Fruit fly (Drosophila melanogaster) whole organism, embryonic: ENCODE data around the gene Plap.

ENCODE experiments used
- Awh ChIP-seq: fragments of 200-800 bp; sonication (Bioruptor generic); IDR thresholded peaks from 2 replicates; pipeline ENCODE4, ENCODE4 v1.3.6; 2022; ENCODE audit warnings: missing biosample characterization, missing genetic modification characterization
- Blimp-1 ChIP-seq: fragments of 200-800 bp; sonication (Bioruptor generic); optimal IDR thresholded peaks from 3 replicates; lab custom pipeline; 2018; ENCODE audit warnings: missing biosample characterization, missing genetic modification characterization, mild to moderate bottlenecking, moderate library complexity, missing genetic modification reagents
- Bteb2 ChIP-seq: fragments of 200-800 bp; sonication (Bioruptor generic); optimal IDR thresholded peaks from 2 replicates; lab custom pipeline; 2016; ENCODE audit warnings: missing biosample characterization, missing genetic modification characterization
- CG10321 ChIP-seq: fragments of 200-800 bp; sonication (Bioruptor generic); IDR thresholded peaks from 2 replicates; pipeline ENCODE4 v1.3.6; 2022; ENCODE audit warnings: missing biosample characterization, missing genetic modification characterization
- CG10462 ChIP-seq: fragments of 200-800 bp; sonication (Bioruptor generic); optimal IDR thresholded peaks from 2 replicates; lab custom pipeline; 2016; ENCODE audit warnings: missing biosample characterization, missing genetic modification characterization
- CG10959 ChIP-seq: fragments of 200-800 bp; sonication (Bioruptor generic); IDR thresholded peaks from 2 replicates; pipeline ENCODE4 v1.3.6; 2022; ENCODE audit warnings: missing biosample characterization, missing genetic modification characterization
- CG11085 ChIP-seq: fragments of 200-800 bp; sonication (Bioruptor generic); IDR thresholded peaks from 2 replicates; pipeline ENCODE4 v1.3.6; 2022; ENCODE audit warnings: missing biosample characterization, missing genetic modification characterization
- CG11093 ChIP-seq: fragments of 200-800 bp; sonication (Bioruptor generic); IDR thresholded peaks from 3 replicates; pipeline ENCODE4 v1.3.6; 2022; ENCODE audit warnings: missing biosample characterization, missing genetic modification characterization
- CG11723 ChIP-seq: fragments of 200-800 bp; sonication (Bioruptor generic); optimal IDR thresholded peaks from 2 replicates; lab custom pipeline; 2017; ENCODE audit warnings: missing biosample characterization, mild to moderate bottlenecking, missing genetic modification characterization
- CG12155 ChIP-seq: fragments of 200-800 bp; sonication (Bioruptor generic); optimal IDR thresholded peaks from 3 replicates; lab custom pipeline; 2016; ENCODE audit warnings: missing biosample characterization, missing genetic modification characterization
- CG14014 ChIP-seq: fragments of 200-800 bp; sonication (Bioruptor generic); IDR thresholded peaks from 2 replicates; pipeline ENCODE4 v1.3.6; 2022; ENCODE audit warnings: missing biosample characterization, missing genetic modification characterization
- CG1603 ChIP-seq: fragments of 200-800 bp; sonication (Bioruptor generic); optimal IDR thresholded peaks from 2 replicates; lab custom pipeline; 2019; ENCODE audit warnings: missing biosample characterization, mild to moderate bottlenecking, missing genetic modification characterization, moderate library complexity
- CG18011 ChIP-seq: fragments of 200-800 bp; sonication (Bioruptor generic); optimal IDR thresholded peaks from 2 replicates; lab custom pipeline; 2017; ENCODE audit warnings: missing biosample characterization, missing genetic modification characterization, mild to moderate bottlenecking, moderate library complexity, missing genotype
- CG2116 ChIP-seq: fragments of 200-800 bp; sonication (Bioruptor generic); optimal IDR thresholded peaks from 3 replicates; lab custom pipeline; 2018; ENCODE audit warnings: missing biosample characterization, mild to moderate bottlenecking, missing genetic modification characterization
- CG2199 ChIP-seq: fragments of 200-800 bp; sonication (Bioruptor generic); IDR thresholded peaks from 3 replicates; pipeline ENCODE4 v1.3.6; 2022; ENCODE audit warnings: missing biosample characterization, missing genetic modification characterization
- CG31388 ChIP-seq: fragments of 200-800 bp; sonication (Bioruptor generic); optimal IDR thresholded peaks from 2 replicates; lab custom pipeline; 2016; ENCODE audit warnings: missing biosample characterization, missing genetic modification characterization
- CG3407 ChIP-seq: fragments of 200-800 bp; sonication (Bioruptor generic); optimal IDR thresholded peaks from 2 replicates; lab custom pipeline; 2018; ENCODE audit warnings: missing biosample characterization, mild to moderate bottlenecking, missing genetic modification characterization
- CG5180 ChIP-seq: fragments of 200-800 bp; sonication (Bioruptor generic); optimal IDR thresholded peaks from 3 replicates; lab custom pipeline; 2017; ENCODE audit warnings: missing biosample characterization, missing genetic modification characterization, mild to moderate bottlenecking, moderate library complexity, missing genetic modification reagents
- CG5953 ChIP-seq: fragments of 200-800 bp; sonication (Bioruptor generic); IDR thresholded peaks from 2 replicates; pipeline ENCODE4 v1.3.6; 2022; ENCODE audit warnings: missing biosample characterization, missing genetic modification characterization
- CG6689 ChIP-seq: fragments of 200-800 bp; sonication (Bioruptor generic); IDR thresholded peaks from 2 replicates; pipeline ENCODE4 v1.3.6; 2022; ENCODE audit warnings: missing biosample characterization, missing genetic modification characterization
- CG6813 ChIP-seq: fragments of 200-800 bp; sonication (Bioruptor generic); optimal IDR thresholded peaks from 2 replicates; lab custom pipeline; 2017; ENCODE audit warnings: missing biosample characterization, missing genetic modification characterization, mild to moderate bottlenecking, moderate library complexity, missing genetic modification reagents
- CG7839 ChIP-seq: fragments of 200-800 bp; sonication (Bioruptor generic); optimal IDR thresholded peaks from 3 replicates; lab custom pipeline; 2018; ENCODE audit warnings: missing biosample characterization, mild to moderate bottlenecking, missing genetic modification characterization, moderate library complexity
- CG9609 ChIP-seq: fragments of 200-800 bp; sonication (Bioruptor generic); optimal IDR thresholded peaks from 3 replicates; lab custom pipeline; 2016; ENCODE audit warnings: missing biosample characterization, missing genetic modification characterization
- Ets97D ChIP-seq: fragments of 200-800 bp; sonication (Bioruptor generic); optimal IDR thresholded peaks from 3 replicates; lab custom pipeline; 2016; ENCODE audit warnings: missing biosample characterization, missing genetic modification characterization
- Hr39 ChIP-seq: fragments of >200 bp; optimal IDR thresholded peaks from 2 replicates; lab custom pipeline; 2017
- Usf ChIP-seq: fragments of 200-800 bp; sonication (Bioruptor generic); optimal IDR thresholded peaks from 2 replicates; lab custom pipeline; 2017; ENCODE audit warnings: missing genotype, missing biosample characterization, missing genetic modification characterization
- cas ChIP-seq: fragments of 200-800 bp; sonication (Bioruptor generic); IDR thresholded peaks from 2 replicates; pipeline ENCODE4 v1.3.6; 2022; ENCODE audit warnings: missing biosample characterization, missing genetic modification characterization
- chn ChIP-seq: fragments of 200-800 bp; sonication (Bioruptor generic); optimal IDR thresholded peaks from 2 replicates; lab custom pipeline; 2016; ENCODE audit warnings: missing biosample characterization, missing genetic modification characterization
- cwo ChIP-seq: fragments of 200-800 bp; sonication (Bioruptor generic); optimal IDR thresholded peaks from 3 replicates; lab custom pipeline; 2017; ENCODE audit warnings: missing biosample characterization, missing genetic modification characterization, mild to moderate bottlenecking, moderate library complexity, missing genetic modification reagents
- eve ChIP-seq, 2 experiments: fragments of >200 bp; optimal IDR thresholded peaks; 2 replicates each; lab custom pipeline; 2017; ENCODE audit warnings: missing biosample characterization in 2 of 2, missing genetic modification characterization in 2 of 2
- exex ChIP-seq: fragments of 200-800 bp; sonication (Bioruptor generic); optimal IDR thresholded peaks from 4 replicates; lab custom pipeline; 2018; ENCODE audit warnings: missing biosample characterization, mild to moderate bottlenecking, missing genetic modification characterization, moderate library complexity
- fd64A ChIP-seq: fragments of 200-800 bp; sonication (Bioruptor generic); optimal IDR thresholded peaks from 3 replicates; lab custom pipeline; 2018; ENCODE audit warnings: missing biosample characterization, mild to moderate bottlenecking, missing genetic modification characterization
- fu2 ChIP-seq: fragments of 200-800 bp; sonication (Bioruptor generic); optimal IDR thresholded peaks from 2 replicates; lab custom pipeline; 2016; ENCODE audit warnings: missing biosample characterization, missing genetic modification characterization
- gcm ChIP-seq: fragments of 200-800 bp; sonication (Bioruptor generic); optimal IDR thresholded peaks from 2 replicates; lab custom pipeline; 2019; ENCODE audit warnings: missing biosample characterization, mild to moderate bottlenecking, missing genetic modification characterization, moderate library complexity
- grn ChIP-seq: fragments of 200-800 bp; sonication (Bioruptor generic); optimal IDR thresholded peaks from 3 replicates; lab custom pipeline; 2017; ENCODE audit warnings: missing biosample characterization, missing genetic modification characterization
- hbn ChIP-seq: fragments of 200-800 bp; sonication (Bioruptor generic); IDR thresholded peaks from 2 replicates; pipeline ENCODE4 v1.3.6; 2022; ENCODE audit warnings: missing biosample characterization, missing genetic modification characterization; ENCODE audit not compliant: partially characterized antibody
- jigr1 ChIP-seq: fragments of 200-800 bp; sonication (Bioruptor generic); IDR thresholded peaks from 3 replicates; pipeline ENCODE4 v1.3.6; 2022; ENCODE audit warnings: missing biosample characterization, missing genetic modification characterization
- klu ChIP-seq: fragments of 200-800 bp; sonication (Bioruptor generic); IDR thresholded peaks from 2 replicates; pipeline ENCODE4 v1.3.6; 2022; ENCODE audit warnings: missing biosample characterization, missing genetic modification characterization
- luna ChIP-seq: fragments of 200-800 bp; sonication (Bioruptor generic); optimal IDR thresholded peaks from 2 replicates; lab custom pipeline; 2016; ENCODE audit warnings: missing biosample characterization, missing genetic modification characterization
- onecut ChIP-seq: fragments of 200-800 bp; sonication (Bioruptor generic); IDR thresholded peaks from 2 replicates; pipeline ENCODE4 v1.3.6; 2022; ENCODE audit warnings: missing biosample characterization, missing genetic modification characterization
- otp ChIP-seq: fragments of 200-800 bp; sonication (Bioruptor generic); IDR thresholded peaks from 3 replicates; pipeline ENCODE4, ENCODE4 v1.3.6; 2022; ENCODE audit warnings: missing biosample characterization, missing genetic modification characterization
- pnt ChIP-seq: fragments of 200-800 bp; sonication (Bioruptor generic); optimal IDR thresholded peaks from 3 replicates; lab custom pipeline; 2016; ENCODE audit warnings: missing biosample characterization, missing genetic modification characterization
- pzg ChIP-seq: fragments of 200-800 bp; sonication (Bioruptor generic); optimal IDR thresholded peaks from 3 replicates; lab custom pipeline; 2018; ENCODE audit warnings: missing biosample characterization, mild to moderate bottlenecking, missing genetic modification characterization, moderate library complexity
- ranshi ChIP-seq: fragments of 200-800 bp; sonication (Bioruptor generic); IDR thresholded peaks from 2 replicates; pipeline ENCODE4 v1.3.6; 2022; ENCODE audit warnings: missing biosample characterization, missing genetic modification characterization
- repo ChIP-seq: fragments of 200-800 bp; sonication (Bioruptor generic); optimal IDR thresholded peaks from 2 replicates; lab custom pipeline; 2016; ENCODE audit warnings: missing biosample characterization, missing genetic modification characterization
- ro ChIP-seq: fragments of 200-800 bp; sonication (Bioruptor generic); IDR thresholded peaks from 2 replicates; pipeline ENCODE4 v1.3.6; 2022; ENCODE audit warnings: missing biosample characterization, missing genetic modification characterization
- sob ChIP-seq: fragments of 200-800 bp; sonication (Bioruptor generic); IDR thresholded peaks from 2 replicates; pipeline ENCODE4 v1.3.6; 2022; ENCODE audit warnings: missing biosample characterization, missing genetic modification characterization
- ssp ChIP-seq: fragments of 200-800 bp; sonication (Bioruptor generic); IDR thresholded peaks from 2 replicates; pipeline ENCODE4 v1.3.6; 2022; ENCODE audit warnings: missing biosample characterization, missing genetic modification characterization
- usp ChIP-seq: fragments of >200 bp; optimal IDR thresholded peaks from 2 replicates; lab custom pipeline; 2017; ENCODE audit warnings: missing biosample characterization, missing genetic modification characterization
- vvl ChIP-seq: fragments of 200-800 bp; sonication (Bioruptor generic); IDR thresholded peaks from 2 replicates; pipeline ENCODE4 v1.3.6; 2022; ENCODE audit warnings: missing biosample characterization, missing genetic modification characterization

Gene Plap

DNA sequence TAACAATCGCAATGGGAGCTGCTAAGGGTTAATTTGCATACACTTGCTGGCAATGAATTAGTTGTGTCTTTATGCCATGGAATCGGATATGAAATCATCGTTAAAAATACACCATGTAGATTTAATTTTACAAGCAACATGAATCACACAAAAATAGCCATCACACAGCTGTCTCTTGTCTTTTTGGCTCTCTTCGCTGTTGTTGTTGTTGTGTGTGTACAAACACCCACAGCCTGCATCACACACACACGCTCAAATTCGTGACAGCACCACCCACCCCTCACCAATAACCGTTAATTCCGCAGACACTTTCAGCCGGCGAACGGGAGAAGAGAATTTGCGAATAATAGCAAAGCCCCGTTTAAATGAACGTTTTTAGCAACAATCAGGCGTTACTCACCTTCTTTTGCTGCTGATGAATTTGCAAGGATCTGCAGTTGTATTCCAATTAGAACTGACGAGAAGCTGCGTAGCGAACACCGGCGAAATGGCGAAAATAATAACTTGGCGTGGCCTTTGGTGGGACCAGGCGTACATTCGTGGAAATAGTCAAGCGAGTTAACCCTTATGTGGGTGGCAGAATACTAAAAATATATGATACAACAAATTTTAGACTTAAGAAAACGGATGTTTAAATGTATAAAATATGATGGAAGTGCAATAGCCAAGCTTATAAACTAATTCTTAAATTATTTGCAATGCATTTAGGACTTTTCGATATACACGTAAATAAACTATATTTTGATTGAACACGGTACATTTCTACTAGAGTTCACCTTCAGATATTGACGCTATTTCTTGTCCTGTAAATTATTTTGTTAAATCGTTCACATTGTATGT lies 12.3 kb downstream of the Plap start, which contains the start of gene capt (continued):
- peak; percentile 8; the same call in 1 of the 2 replicates for TF ChIP-seq sob
- peak; percentile 44 for TF ChIP-seq gcm (GFP tag; lab: Kevin White, UChicago)
- no peak for TF ChIP-seq luna (GFP tag; lab: Kevin White, UChicago)
- peak; percentile 10 for TF ChIP-seq fu2 (GFP tag; lab: Kevin White, UChicago)
- no peak for TF ChIP-seq CG2199 (GFP tag; lab: Robert Waterston, UW)
- 0 out of 2 replicates have a peak, but pooled peaks have one; percentile 9 for TF ChIP-seq CG10321 (GFP tag; lab: Robert Waterston, UW)
- TF ChIP-seq ssp (GFP tag; lab: Robert Waterston, UW): peak; percentile 41
- TF ChIP-seq CG5953 (GFP tag; lab: Robert Waterston, UW): no peak
- no peak for TF ChIP-seq CG7839
- no peak for TF ChIP-seq hbn (GFP tag; lab: Robert Waterston, UW)
- no peak for TF ChIP-seq eve (GFP tag; optimal IDR thresholded peaks at IDR 0.05; lab: Kevin White, UChicago)
- TF ChIP-seq CG5180 (GFP tag; lab: Kevin White, UChicago): no peak
- TF ChIP-seq CG2116: peak; percentile 6
- TF ChIP-seq ranshi (GFP tag; lab: Robert Waterston, UW): peak; percentile 20; the same call in 1 of the 2 replicates
- TF ChIP-seq repo (GFP tag; lab: Kevin White, UChicago): no peak
- peak; percentile 75; the same call in 2 of the 3 replicates for TF ChIP-seq jigr1 (GFP tag; lab: Robert Waterston, UW)
- TF ChIP-seq fd64A (GFP tag; lab: Kevin White, UChicago): no peak
- TF ChIP-seq exex (tag; lab: Kevin White, UChicago): no peak
- peak; percentile 19 for TF ChIP-seq CG9609
- peak; percentile 89 for TF ChIP-seq CG10959 (GFP tag; lab: Robert Waterston, UW)
- no peak for TF ChIP-seq otp (GFP tag; lab: Robert Waterston, UW)
- no peak for TF ChIP-seq pnt (GFP tag; lab: Kevin White, UChicago)
- peak; percentile 68 for TF ChIP-seq CG6689 (GFP tag; lab: Robert Waterston, UW)
- no peak for TF ChIP-seq CG11085 (GFP tag; lab: Robert Waterston, UW)
- peak; percentile 14 for TF ChIP-seq chn (GFP tag; lab: Kevin White, UChicago)
- TF ChIP-seq CG14014 (GFP tag; lab: Robert Waterston, UW): no peak
- no peak for TF ChIP-seq klu (GFP tag; lab: Robert Waterston, UW)
- no peak for TF ChIP-seq Bteb2 (GFP tag; lab: Kevin White, UChicago)
- TF ChIP-seq onecut (GFP tag; lab: Robert Waterston, UW): no peak
- TF ChIP-seq CG31388 (GFP tag; lab: Kevin White, UChicago): no peak
- no peak for TF ChIP-seq ro (GFP tag; lab: Robert Waterston, UW)
- TF ChIP-seq cas (GFP tag; lab: Robert Waterston, UW): no peak
- TF ChIP-seq pzg (GFP tag; lab: Kevin White, UChicago): peak; percentile 39
- TF ChIP-seq grn: peak; percentile 11
- TF ChIP-seq usp (GFP tag; lab: Kevin White, UChicago): no peak
- TF ChIP-seq CG10462 (GFP tag; lab: Kevin White, UChicago): no peak
- TF ChIP-seq CG1603: peak; percentile 39
- TF ChIP-seq CG11723 (GFP tag; lab: Kevin White, UChicago): peak; percentile 26
- TF ChIP-seq CG6813 (GFP tag; lab: Kevin White, UChicago): no peak
- TF ChIP-seq Blimp-1: no peak
- TF ChIP-seq vvl: peak; percentile 27; the same call in 1 of the 2 replicates
- no peak for TF ChIP-seq Usf (GFP tag; lab: Kevin White, UChicago)
- no peak for TF ChIP-seq CG18011 (GFP tag; lab: Kevin White, UChicago)
- no peak for TF ChIP-seq Hr39 (lab: Kevin White, UChicago)
- TF ChIP-seq CG11093 (GFP tag; lab: Robert Waterston, UW): 0 out of 3 replicates have a peak, but pooled peaks have one; percentile 27
- TF ChIP-seq CG12155 (GFP tag; lab: Kevin White, UChicago): peak; percentile 72
- TF ChIP-seq Awh (GFP tag; lab: Robert Waterston, UW): no peak
- TF ChIP-seq CG3407: no peak
- TF ChIP-seq Ets97D (GFP tag; lab: Kevin White, UChicago): no peak
- no peak for TF ChIP-seq cwo (GFP tag; lab: Kevin White, UChicago)
